Worm (Caenorhabditis elegans) whole organism, L4 larva: Measurements from ENCODE around the gene Y113G7B.11.

ENCODE experiments used
- F10B5.3 ChIP-seq: sonication (generic microtip); optimal IDR thresholded peaks from 2 replicates; lab custom pipeline; 2016; ENCODE audit warnings: mild to moderate bottlenecking, missing genetic modification characterization, missing compliant biosample characterization
- Y5F2A.4 ChIP-seq: fragments of 200-800 bp; sonication (Bioruptor generic); optimal IDR thresholded peaks from 2 replicates; lab custom pipeline; 2018; ENCODE audit warnings: mild to moderate bottlenecking, missing genetic modification characterization, missing compliant biosample characterization
- aha-1 ChIP-seq: fragments of 150-350 bp; peaks from one replicate; lab custom pipeline; 2014; ENCODE audit warnings: missing biosample characterization, missing genetic modification characterization
- aly-2 ChIP-seq: sonication (generic microtip); optimal IDR thresholded peaks from 2 replicates; lab custom pipeline; 2018; ENCODE audit warnings: missing biosample characterization, missing genetic modification characterization
- ama-1 ChIP-seq: fragments of 150-350 bp; optimal IDR thresholded peaks from 2 replicates; lab custom pipeline; 2014; ENCODE audit warnings: inconsistent platforms, mixed read lengths
- dmd-6 ChIP-seq: fragments of 200-800 bp; sonication (Bioruptor generic); IDR thresholded peaks from 2 replicates; pipeline ENCODE4 v1.3.6; 2022; ENCODE audit warnings: missing genetic modification reagents, missing genetic modification characterization, missing compliant biosample characterization
- dmd-9 ChIP-seq: fragments of 200-800 bp; sonication (Bioruptor generic); IDR thresholded peaks from 2 replicates; pipeline ENCODE4 v1.3.6; 2022; ENCODE audit warnings: missing genetic modification reagents, missing genetic modification characterization, missing compliant biosample characterization
- egl-43 ChIP-seq: fragments of 200-800 bp; sonication (Bioruptor generic); IDR thresholded peaks from 2 replicates; pipeline ENCODE4 v1.3.6; 2022; ENCODE audit warnings: missing genetic modification reagents, missing genetic modification characterization, missing compliant biosample characterization
- fkh-10 ChIP-seq: fragments of 150-350 bp; optimal IDR thresholded peaks from 2 replicates; lab custom pipeline; 2014; ENCODE audit warnings: missing biosample characterization, missing genetic modification reagents, missing genetic modification characterization
- gei-8 ChIP-seq: fragments of 200-800 bp; sonication (Bioruptor generic); optimal IDR thresholded peaks from 2 replicates; lab custom pipeline; 2018; ENCODE audit warnings: mild to moderate bottlenecking, missing genetic modification characterization, missing compliant biosample characterization
- hif-1 ChIP-seq, 2 experiments: sonication (generic microtip); optimal IDR thresholded peaks; 2 replicates each; lab custom pipeline; 2016 to 2017; ENCODE audit warnings: missing compliant biosample characterization in 2 of 2, missing genetic modification characterization in 2 of 2, missing genetic modification reagents in 2 of 2, missing genotype in 2 of 2, mild to moderate bottlenecking in 1 of 2
- hlh-11 ChIP-seq: fragments of 200-800 bp; sonication (Bioruptor generic); optimal IDR thresholded peaks from 2 replicates; lab custom pipeline; 2018; ENCODE audit warnings: mild to moderate bottlenecking, missing genetic modification characterization, missing compliant biosample characterization
- hmg-1.1 ChIP-seq: fragments of 200-800 bp; sonication (Bioruptor generic); IDR thresholded peaks from 2 replicates; pipeline ENCODE4 v1.3.6; 2022; ENCODE audit warnings: missing genetic modification reagents, missing genetic modification characterization, missing compliant biosample characterization
- jun-1 ChIP-seq: fragments of 150-350 bp; optimal IDR thresholded peaks from 2 replicates; lab custom pipeline; 2014; ENCODE audit warnings: missing biosample characterization, missing genetic modification reagents, missing genetic modification characterization
- lin-13 ChIP-seq: fragments of 150-350 bp; optimal IDR thresholded peaks from 2 replicates; lab custom pipeline; 2014; ENCODE audit warnings: missing biosample characterization, missing genetic modification reagents, missing genetic modification characterization
- lir-3 ChIP-seq: sonication (generic microtip); optimal IDR thresholded peaks from 2 replicates; lab custom pipeline; 2016; ENCODE audit warnings: mild to moderate bottlenecking, missing genetic modification characterization, missing compliant biosample characterization
- lsy-2 ChIP-seq, 2 experiments: fragments of 150-350 bp in 1 of 2; sonication (generic microtip) in 1 of 2; optimal IDR thresholded peaks; 2 replicates each; lab custom pipeline; 2014 to 2017; ENCODE audit warnings: missing biosample characterization in 2 of 2, missing genetic modification characterization in 2 of 2
- madf-5 ChIP-seq, 2 experiments: fragments of 200-800 bp; sonication (Bioruptor generic); IDR thresholded peaks; 2 replicates each; pipeline ENCODE4 v1.3.6; 2022; ENCODE audit warnings: missing compliant biosample characterization in 2 of 2, missing genetic modification characterization in 2 of 2
- madf-9 ChIP-seq: fragments of 200-800 bp; sonication (Bioruptor generic); conservative IDR thresholded peaks from 2 replicates; pipeline ENCODE4 v1.3.6; 2022; ENCODE audit warnings: missing genetic modification reagents, missing genetic modification characterization, missing compliant biosample characterization
- nhr-10 ChIP-seq: fragments of 150-350 bp; optimal IDR thresholded peaks from 2 replicates; lab custom pipeline; 2014; ENCODE audit warnings: missing biosample characterization, missing genetic modification characterization
- nhr-102 ChIP-seq: sonication (generic microtip); optimal IDR thresholded peaks from 2 replicates; lab custom pipeline; 2016; ENCODE audit warnings: mild to moderate bottlenecking, missing genetic modification characterization, moderate library complexity, missing compliant biosample characterization
- nhr-11 ChIP-seq: fragments of 150-350 bp; optimal IDR thresholded peaks from 2 replicates; lab custom pipeline; 2014; ENCODE audit warnings: missing biosample characterization, missing genetic modification characterization
- nhr-237 ChIP-seq: sonication (generic microtip); optimal IDR thresholded peaks from 2 replicates; lab custom pipeline; 2017; ENCODE audit warnings: missing biosample characterization, missing genetic modification characterization
- nhr-25 ChIP-seq: sonication (generic microtip); optimal IDR thresholded peaks from 2 replicates; lab custom pipeline; 2017; ENCODE audit warnings: missing genetic modification characterization, mild to moderate bottlenecking, missing compliant biosample characterization, antibody characterized with exemption, moderate library complexity, borderline replicate concordance; ENCODE audit not compliant: insufficient read depth
- nhr-41 ChIP-seq: fragments of 200-800 bp; sonication (Bioruptor generic); IDR thresholded peaks from 2 replicates; pipeline ENCODE4 v1.3.6; 2022; ENCODE audit warnings: missing genetic modification reagents, missing genetic modification characterization, missing compliant biosample characterization
- nhr-42 ChIP-seq: fragments of 200-800 bp; sonication (Bioruptor generic); IDR thresholded peaks from 2 replicates; pipeline ENCODE4 v1.3.6; 2022; ENCODE audit warnings: missing genetic modification characterization, missing compliant biosample characterization
- pqm-1 ChIP-seq: sonication (generic microtip); optimal IDR thresholded peaks from 2 replicates; lab custom pipeline; 2017; ENCODE audit warnings: missing biosample characterization, missing genetic modification characterization
- skn-1 ChIP-seq: fragments of 150-350 bp; optimal IDR thresholded peaks from 2 replicates; lab custom pipeline; 2014; ENCODE audit warnings: missing biosample characterization, missing genetic modification characterization
- snpc-1.2 ChIP-seq: fragments of 200-800 bp; sonication (Bioruptor generic); IDR thresholded peaks from 2 replicates; pipeline ENCODE4 v1.3.6; 2022; ENCODE audit warnings: missing genetic modification reagents, missing genetic modification characterization, missing compliant biosample characterization
- spr-3 ChIP-seq: fragments of 200-800 bp; sonication (Bioruptor generic); optimal IDR thresholded peaks from 2 replicates; lab custom pipeline; 2018; ENCODE audit warnings: mild to moderate bottlenecking, missing genetic modification characterization, missing compliant biosample characterization
- tra-1 ChIP-seq: fragments of 200-800 bp; sonication (Bioruptor generic); IDR thresholded peaks from 2 replicates; pipeline ENCODE4 v1.3.6; 2022; ENCODE audit warnings: missing genetic modification reagents, missing genetic modification characterization, missing compliant biosample characterization
- unc-130 ChIP-seq: sonication (generic microtip); optimal IDR thresholded peaks from 2 replicates; lab custom pipeline; 2016; ENCODE audit warnings: missing genetic modification reagents, missing genetic modification characterization, missing compliant biosample characterization
- unc-39 ChIP-seq: sonication (generic microtip); optimal IDR thresholded peaks from 2 replicates; lab custom pipeline; 2017; ENCODE audit warnings: missing biosample characterization, missing genetic modification characterization
- zfp-2 ChIP-seq: sonication (generic microtip); optimal IDR thresholded peaks from 2 replicates; lab custom pipeline; 2016; ENCODE audit warnings: mild to moderate bottlenecking, missing genetic modification characterization, missing compliant biosample characterization
- ztf-11 ChIP-seq: fragments of 150-350 bp; optimal IDR thresholded peaks from 2 replicates; lab custom pipeline; 2014; ENCODE audit warnings: missing biosample characterization, missing genetic modification characterization

Y113G7B.11 gene

ce11 chrV:20192102-20192880 lies 22.8 kb downstream of the Y113G7B.11 start, which contains the start of the genes fbxa-115 and Y113G7B.27:
fbxa-115 (minus strand) TSS chrV:20192152.
Y113G7B.27 (plus strand) TSS chrV:20192830.
- TF ChIP-seq madf-5 (GFP tag; IDR thresholded peaks at IDR 0.05; lab: Robert Waterston, UW), result no peak
- TF ChIP-seq nhr-42 (GFP tag; lab: Robert Waterston, UW), result no peak
- TF ChIP-seq dmd-9, result no peak
- TF ChIP-seq ama-1 (lab: Kevin White, UChicago), result no peak
- no peak for TF ChIP-seq pqm-1 (tag; lab: Kevin White, UChicago)
- TF ChIP-seq unc-130 (GFP tag; lab: Kevin White, UChicago), result no peak
- no peak for TF ChIP-seq ztf-11 (tag; lab: Kevin White, UChicago)
- TF ChIP-seq F10B5.3 (tag; lab: Kevin White, UChicago), result no peak
- no peak for TF ChIP-seq zfp-2 (tag; lab: Kevin White, UChicago)
- TF ChIP-seq Y5F2A.4 (GFP tag; lab: Kevin White, UChicago), result no peak
- TF ChIP-seq hmg-1.1 (GFP tag; lab: Robert Waterston, UW), result no peak
- TF ChIP-seq nhr-102, result no peak
- TF ChIP-seq egl-43 (GFP tag; lab: Robert Waterston, UW), result no peak

ce11 chrV:20188790-20189189 lies 26.3 kb downstream of the Y113G7B.11 start, which contains the start of gene fbxa-116:
fbxa-116 (minus strand) TSS chrV:20188890.
- TF ChIP-seq aha-1 (tag; lab: Kevin White, UChicago) (peak; percentile 36), egl-43 (GFP tag; lab: Robert Waterston, UW) (no peak)

- TF ChIP-seq Y5F2A.4 (GFP tag; lab: Kevin White, UChicago) (no peak), lsy-2 (tag; optimal IDR thresholded peaks at IDR 0.05; lab: Kevin White, UChicago) (no peak), hlh-11 (tag; lab: Kevin White, UChicago) (no peak), fkh-10 (GFP tag; lab: Kevin White, UChicago) (no peak), nhr-237 (tag; lab: Kevin White, UChicago) (no peak), tra-1 (GFP tag; lab: Robert Waterston, UW) (no peak), nhr-41 (no peak), unc-39 (tag; lab: Kevin White, UChicago) (no peak), dmd-6 (GFP tag; lab: Robert Waterston, UW) (no peak), nhr-10 (no peak), nhr-11 (tag; lab: Kevin White, UChicago) (no peak), aly-2 (tag; lab: Kevin White, UChicago) (no peak), hif-1 (tag; optimal IDR thresholded peaks at IDR 0.05; lab: Kevin White, UChicago) (no peak), ama-1 (lab: Kevin White, UChicago) (no peak), aha-1 (tag; lab: Kevin White, UChicago) (no peak), jun-1 (tag; lab: Kevin White, UChicago) (no peak), skn-1 (tag; lab: Kevin White, UChicago) (no peak), zfp-2 (tag; lab: Kevin White, UChicago) (no peak)
- TF ChIP-seq, all 104 proteins: peak for 0
Measured at ce11 chrV:20186579-20186978, 28.5 kb downstream of the Y113G7B.11 start, which contains the start of gene srz-16. srz-16 (minus strand) TSS chrV:20186679.

- no peak for TF ChIP-seq snpc-1.2 (GFP tag; lab: Robert Waterston, UW)
- TF ChIP-seq nhr-237 (tag; lab: Kevin White, UChicago), result no peak
- no peak for TF ChIP-seq unc-130 (GFP tag; lab: Kevin White, UChicago)
- TF ChIP-seq lin-13 (GFP tag; lab: Kevin White, UChicago), result no peak
- TF ChIP-seq egl-43 (GFP tag; lab: Robert Waterston, UW), result no peak
- no peak for TF ChIP-seq zfp-2 (tag; lab: Kevin White, UChicago)
- no peak for TF ChIP-seq spr-3 (GFP tag; lab: Kevin White, UChicago)
- no peak for TF ChIP-seq madf-9 (GFP tag; lab: Robert Waterston, UW)
- no peak for TF ChIP-seq pqm-1 (tag; lab: Kevin White, UChicago)
- no peak for TF ChIP-seq ztf-11 (tag; lab: Kevin White, UChicago)
- TF ChIP-seq Y5F2A.4 (GFP tag; lab: Kevin White, UChicago), result no peak
- no peak for TF ChIP-seq lir-3
- TF ChIP-seq gei-8, result no peak
- no peak for TF ChIP-seq unc-39 (tag; lab: Kevin White, UChicago)
- no peak for TF ChIP-seq nhr-25
Measured at ce11 chrV:20182311-20182710, 32.8 kb downstream of the Y113G7B.11 start.
